Fruit fly (Drosophila melanogaster) whole organism, embryonic: ENCODE measurements around the gene CG8562.

Source experiments
- CG13424 ChIP-seq: fragments of 200-800 bp; sonication (Bioruptor generic); optimal IDR thresholded peaks from 2 replicates; lab custom pipeline; 2019; ENCODE audit warnings: missing biosample characterization, mild to moderate bottlenecking, missing genetic modification characterization, moderate library complexity
- CG17802 ChIP-seq: fragments of 200-800 bp; sonication (Bioruptor generic); optimal IDR thresholded peaks from 2 replicates; lab custom pipeline; 2018; ENCODE audit warnings: missing biosample characterization, mild to moderate bottlenecking, missing genetic modification characterization, moderate library complexity
- CG1832 ChIP-seq: fragments of 200-800 bp; sonication (Bioruptor generic); optimal IDR thresholded peaks from 2 replicates; lab custom pipeline; 2017; ENCODE audit warnings: missing biosample characterization, mild to moderate bottlenecking, missing genetic modification characterization, inconsistent platforms
- CG32767 ChIP-seq: fragments of 200-800 bp; sonication (Bioruptor generic); IDR thresholded peaks from 2 replicates; pipeline ENCODE4 v1.3.6; 2022; ENCODE audit warnings: missing biosample characterization, missing genetic modification characterization
- CG8089 ChIP-seq: fragments of 200-800 bp; sonication (Bioruptor generic); optimal IDR thresholded peaks from 3 replicates; lab custom pipeline; 2016; ENCODE audit warnings: missing biosample characterization, missing genetic modification characterization
- Dp ChIP-seq: fragments of 200-800 bp; sonication (Bioruptor generic); optimal IDR thresholded peaks from 2 replicates; lab custom pipeline; 2018; ENCODE audit warnings: missing biosample characterization, mild to moderate bottlenecking, missing genetic modification characterization, moderate library complexity
- ERR ChIP-seq: fragments of 200-800 bp; sonication (Bioruptor generic); optimal IDR thresholded peaks from 2 replicates; lab custom pipeline; 2016; ENCODE audit warnings: missing biosample characterization, missing genetic modification characterization
- MTF-1 ChIP-seq: fragments of 200-800 bp; sonication (Bioruptor generic); optimal IDR thresholded peaks from 2 replicates; lab custom pipeline; 2018; ENCODE audit warnings: missing biosample characterization, mild to moderate bottlenecking, missing genetic modification characterization, borderline replicate concordance
- Mad ChIP-seq: fragments of 200-800 bp; sonication (Bioruptor generic); optimal IDR thresholded peaks from 2 replicates; lab custom pipeline; 2016; ENCODE audit warnings: missing biosample characterization, missing genetic modification characterization
- ash1 ChIP-seq: fragments of 200-800 bp; sonication (Bioruptor generic); optimal IDR thresholded peaks from 2 replicates; lab custom pipeline; 2018; ENCODE audit warnings: missing biosample characterization, mild to moderate bottlenecking, missing genetic modification characterization
- cg ChIP-seq: fragments of 200-800 bp; sonication (Bioruptor generic); optimal IDR thresholded peaks from 3 replicates; lab custom pipeline; 2019; ENCODE audit warnings: missing biosample characterization, mild to moderate bottlenecking, missing genetic modification characterization, moderate library complexity
- lola ChIP-seq, 3 experiments: fragments of >200 bp in 2 of 3; fragments of 200-800 bp in 1 of 3; sonication (Bioruptor generic) in 1 of 3; optimal IDR thresholded peaks; 2 replicates each; lab custom pipeline; 2017 to 2019; ENCODE audit warnings: missing biosample characterization in 3 of 3, missing genetic modification characterization in 3 of 3, mild to moderate bottlenecking in 1 of 3, moderate library complexity in 1 of 3

DNA sequence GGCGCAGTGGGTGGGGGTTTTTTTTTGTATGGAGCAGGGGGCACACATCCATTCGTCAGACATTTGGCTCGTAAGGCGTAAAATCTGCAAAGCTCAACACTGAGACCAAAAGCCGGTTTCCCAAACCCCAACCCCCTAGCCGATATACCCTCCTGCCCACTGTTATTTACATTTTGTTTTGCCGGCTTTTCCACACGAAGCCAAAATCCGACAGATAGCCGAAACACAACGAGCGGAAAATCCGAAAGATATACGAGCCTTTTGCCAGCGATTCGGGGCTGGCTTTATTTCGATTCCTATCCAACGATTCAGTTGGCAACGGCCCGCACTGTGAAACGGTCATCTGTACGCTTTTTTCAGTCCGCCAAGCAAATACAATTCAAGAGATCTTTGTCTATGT is 25.4 kb downstream of the CG8562 start, which contains the start of gene CG42458:
- TF ChIP-seq Dp: no peak
- TF ChIP-seq lola (GFP tag; optimal IDR thresholded peaks at IDR 0.05; lab: Kevin White, UChicago): no peak
- no peak for TF ChIP-seq ash1 (GFP tag; lab: Kevin White, UChicago)
- TF ChIP-seq ERR (GFP tag; lab: Kevin White, UChicago): no peak
- TF ChIP-seq CG32767 (GFP tag; lab: Robert Waterston, UW): no peak
- TF ChIP-seq CG8089 (GFP tag; lab: Kevin White, UChicago): no peak
- no peak for TF ChIP-seq Mad
- no peak for TF ChIP-seq MTF-1 (GFP tag; lab: Kevin White, UChicago)
- no peak for TF ChIP-seq CG17802 (tag; lab: Kevin White, UChicago)
- TF ChIP-seq CG1832 (GFP tag; lab: Kevin White, UChicago): no peak
- TF ChIP-seq cg (GFP tag; lab: Kevin White, UChicago): no peak
- TF ChIP-seq CG13424: no peak
